Worm (Caenorhabditis elegans) whole organism, L1 larva: ENCODE results near the gene F44A2.3.

Experiments
- F16B12.6 ChIP-seq: fragments of 150-350 bp; optimal IDR thresholded peaks from 2 replicates; lab custom pipeline; 2014; ENCODE audit warnings: missing biosample characterization, missing genetic modification characterization
- Y116A8C.19 ChIP-seq: sonication (generic microtip); optimal IDR thresholded peaks from 2 replicates; lab custom pipeline; 2016; ENCODE audit warnings: missing compliant biosample characterization, missing genetic modification characterization, borderline replicate concordance
- aha-1 ChIP-seq: fragments of 150-350 bp; optimal IDR thresholded peaks from 2 replicates; lab custom pipeline; 2014; ENCODE audit warnings: missing biosample characterization, missing genetic modification characterization
- aly-2 ChIP-seq: fragments of 150-350 bp; optimal IDR thresholded peaks from 2 replicates; lab custom pipeline; 2014; ENCODE audit warnings: missing biosample characterization, missing genetic modification characterization
- blmp-1 ChIP-seq: fragments of 150-350 bp; optimal IDR thresholded peaks from 2 replicates; lab custom pipeline; 2014; ENCODE audit warnings: missing biosample characterization, missing genetic modification characterization
- ceh-63 ChIP-seq: fragments of 200-800 bp; sonication (Bioruptor generic); optimal IDR thresholded peaks from 2 replicates; lab custom pipeline; 2018; ENCODE audit warnings: mild to moderate bottlenecking, missing genetic modification characterization, missing compliant biosample characterization
- ceh-8 ChIP-seq: fragments of 200-800 bp; sonication (Bioruptor generic); optimal IDR thresholded peaks from 2 replicates; lab custom pipeline; 2018; ENCODE audit warnings: mild to moderate bottlenecking, missing genetic modification characterization, moderate library complexity, missing compliant biosample characterization
- dpl-1 ChIP-seq, 3 experiments: fragments of 150-350 bp in 2 of 3; sonication (generic microtip) in 1 of 3; optimal IDR thresholded peaks; 2 replicates each; lab custom pipeline; 2014 to 2017; ENCODE audit warnings: missing biosample characterization in 3 of 3, missing genetic modification characterization in 3 of 3, missing genetic modification reagents in 3 of 3
- dsc-1 ChIP-seq: sonication (generic microtip); optimal IDR thresholded peaks from 2 replicates; lab custom pipeline; 2016; ENCODE audit warnings: mild to moderate bottlenecking, missing genetic modification characterization, missing compliant biosample characterization
- efl-1 ChIP-seq, 4 experiments: fragments of 150-350 bp; optimal IDR thresholded peaks in 3 of 4; peaks in 1 of 4; 1 replicate in 1 of 4; 2 replicates in 3 of 4; lab custom pipeline; 2014; ENCODE audit warnings: missing biosample characterization in 2 of 4, missing genetic modification characterization in 2 of 4, missing genetic modification reagents in 2 of 4
- egl-27 ChIP-seq, 2 experiments: fragments of 150-350 bp in 1 of 2; sonication (generic microtip); optimal IDR thresholded peaks; 3 replicates each; lab custom pipeline; 2017 to 2018; ENCODE audit warnings: missing biosample characterization in 2 of 2, missing genetic modification characterization in 2 of 2, missing genetic modification reagents in 2 of 2
- elt-2 ChIP-seq: sonication (generic microtip); optimal IDR thresholded peaks from 2 replicates; lab custom pipeline; 2016; ENCODE audit warnings: missing genetic modification characterization, mild to moderate bottlenecking, inconsistent platforms, missing compliant biosample characterization, missing genetic modification reagents
- ets-5 ChIP-seq: fragments of 200-800 bp; sonication (Bioruptor generic); IDR thresholded peaks from 2 replicates; pipeline ENCODE4 v1.3.6; 2022; ENCODE audit warnings: missing genetic modification characterization, missing compliant biosample characterization
- fkh-8 ChIP-seq: sonication (generic microtip); optimal IDR thresholded peaks from 2 replicates; lab custom pipeline; 2016; ENCODE audit warnings: mild to moderate bottlenecking, missing genetic modification characterization, missing compliant biosample characterization
- fos-1 ChIP-seq: fragments of 150-350 bp; optimal IDR thresholded peaks from 2 replicates; lab custom pipeline; 2014; ENCODE audit warnings: missing biosample characterization, missing genetic modification characterization
- hlh-17 ChIP-seq: fragments of 200-800 bp; sonication (Bioruptor generic); optimal IDR thresholded peaks from 2 replicates; lab custom pipeline; 2018; ENCODE audit warnings: missing genetic modification characterization, mild to moderate bottlenecking, missing compliant biosample characterization, moderate library complexity, borderline replicate concordance
- hlh-4 ChIP-seq: sonication (generic microtip); optimal IDR thresholded peaks from 2 replicates; lab custom pipeline; 2016; ENCODE audit warnings: mild to moderate bottlenecking, missing genetic modification characterization, missing compliant biosample characterization
- isw-1 ChIP-seq: fragments of 200-800 bp; sonication (Bioruptor generic); IDR thresholded peaks from 2 replicates; pipeline ENCODE4 v1.3.6; 2022; ENCODE audit warnings: missing genetic modification characterization, missing compliant biosample characterization
- lin-13 ChIP-seq: fragments of 150-350 bp; optimal IDR thresholded peaks from 2 replicates; lab custom pipeline; 2014; ENCODE audit warnings: missing biosample characterization, missing genetic modification reagents, missing genetic modification characterization
- lin-14 ChIP-seq: fragments of 200-800 bp; sonication (Bioruptor generic); optimal IDR thresholded peaks from 2 replicates; lab custom pipeline; 2018; ENCODE audit warnings: mild to moderate bottlenecking, missing genetic modification characterization, moderate library complexity, missing compliant biosample characterization
- lin-35 ChIP-seq, 2 experiments: fragments of 150-350 bp; optimal IDR thresholded peaks; 2 replicates each; lab custom pipeline; 2014; ENCODE audit warnings: missing biosample characterization in 2 of 2, missing genetic modification characterization in 2 of 2, missing genetic modification reagents in 2 of 2
- lir-3 ChIP-seq: sonication (generic microtip); optimal IDR thresholded peaks from 2 replicates; lab custom pipeline; 2016; ENCODE audit warnings: mild to moderate bottlenecking, missing genetic modification characterization, moderate library complexity, missing compliant biosample characterization; ENCODE audit not compliant: poor library complexity
- mab-9 ChIP-seq: fragments of 200-800 bp; sonication (Bioruptor generic); IDR thresholded peaks from 2 replicates; pipeline ENCODE4 v1.3.6; 2022; ENCODE audit warnings: missing genetic modification reagents, missing genetic modification characterization, missing compliant biosample characterization
- nhr-12 ChIP-seq: sonication (generic microtip); optimal IDR thresholded peaks from 2 replicates; lab custom pipeline; 2017; ENCODE audit warnings: missing biosample characterization, missing genetic modification characterization
- nhr-19 ChIP-seq: fragments of 200-800 bp; sonication (Bioruptor generic); conservative IDR thresholded peaks from 2 replicates; pipeline ENCODE4 v1.3.6; 2022; ENCODE audit warnings: missing genetic modification characterization, missing compliant biosample characterization
- nhr-20 ChIP-seq: sonication (generic microtip); optimal IDR thresholded peaks from 2 replicates; lab custom pipeline; 2016; ENCODE audit warnings: mild to moderate bottlenecking, missing genetic modification characterization, missing compliant biosample characterization
- nhr-28 ChIP-seq: fragments of 150-350 bp; optimal IDR thresholded peaks from 2 replicates; lab custom pipeline; 2014; ENCODE audit warnings: missing biosample characterization, missing genetic modification characterization
- nhr-47 ChIP-seq: sonication (generic microtip); optimal IDR thresholded peaks from 2 replicates; lab custom pipeline; 2016; ENCODE audit warnings: mild to moderate bottlenecking, missing genetic modification characterization, moderate library complexity, missing compliant biosample characterization
- nhr-71 ChIP-seq: sonication (generic microtip); optimal IDR thresholded peaks from 2 replicates; lab custom pipeline; 2016; ENCODE audit warnings: mild to moderate bottlenecking, missing genetic modification characterization, moderate library complexity, missing compliant biosample characterization
- nhr-84 ChIP-seq: sonication (generic microtip); optimal IDR thresholded peaks from 2 replicates; lab custom pipeline; 2017; ENCODE audit warnings: missing biosample characterization, missing genetic modification characterization
- nhr-85 ChIP-seq: sonication (generic microtip); peaks from one replicate; lab custom pipeline; 2016; ENCODE audit warnings: missing genetic modification characterization, inconsistent platforms, missing compliant biosample characterization
- nhr-90 ChIP-seq: sonication (generic microtip); optimal IDR thresholded peaks from 2 replicates; lab custom pipeline; 2016; ENCODE audit warnings: mild to moderate bottlenecking, missing genetic modification characterization, missing compliant biosample characterization; ENCODE audit not compliant: poor library complexity
- pag-3 ChIP-seq: sonication (generic microtip); optimal IDR thresholded peaks from 2 replicates; lab custom pipeline; 2017; ENCODE audit warnings: missing genetic modification characterization, mild to moderate bottlenecking, missing compliant biosample characterization, antibody characterized with exemption, borderline replicate concordance; ENCODE audit not compliant: insufficient read depth
- pax-3 ChIP-seq: fragments of 200-800 bp; sonication (Bioruptor generic); optimal IDR thresholded peaks from 2 replicates; lab custom pipeline; 2018; ENCODE audit warnings: mild to moderate bottlenecking, missing genetic modification characterization, moderate library complexity, missing compliant biosample characterization
- sox-4 ChIP-seq: sonication (generic microtip); optimal IDR thresholded peaks from 2 replicates; lab custom pipeline; 2016; ENCODE audit warnings: missing genetic modification characterization, missing compliant biosample characterization
- sptf-1 ChIP-seq: fragments of 150-350 bp; optimal IDR thresholded peaks from 2 replicates; lab custom pipeline; 2014; ENCODE audit warnings: missing biosample characterization, missing genetic modification characterization
- swsn-7 ChIP-seq: sonication (generic microtip); optimal IDR thresholded peaks from 2 replicates; lab custom pipeline; 2016; ENCODE audit warnings: missing genetic modification characterization, missing compliant biosample characterization
- tbx-2 ChIP-seq: sonication (generic microtip); optimal IDR thresholded peaks from 2 replicates; lab custom pipeline; 2016; ENCODE audit warnings: missing genetic modification characterization, missing compliant biosample characterization
- unc-86 ChIP-seq: sonication (generic microtip); optimal IDR thresholded peaks from 2 replicates; lab custom pipeline; 2016; ENCODE audit warnings: missing genetic modification characterization, missing compliant biosample characterization
- vab-15 ChIP-seq: sonication (generic microtip); optimal IDR thresholded peaks from 2 replicates; lab custom pipeline; 2017; ENCODE audit warnings: missing genotype, mild to moderate bottlenecking, missing genetic modification characterization, missing compliant biosample characterization
- zag-1 ChIP-seq: fragments of 150-350 bp; optimal IDR thresholded peaks from 2 replicates; lab custom pipeline; 2014; ENCODE audit warnings: missing biosample characterization, missing genetic modification characterization
- ztf-11 ChIP-seq, 2 experiments: sonication (generic microtip); optimal IDR thresholded peaks; 2 replicates each; lab custom pipeline; 2016 to 2017; ENCODE audit warnings: missing genetic modification characterization in 2 of 2, missing biosample characterization in 1 of 2, missing compliant biosample characterization in 1 of 2

Gene F44A2.3

ce11 chrV:9305116-9305515 is at the start of gene F44A2.3:
Gene F44A2.3 (plus strand): TSS chrV:9305416.
- TF ChIP-seq blmp-1 (tag; lab: Kevin White, UChicago) (peak; percentile 26), pax-3 (no peak), efl-1 (optimal IDR thresholded peaks at IDR 0.05; lab: Kevin White, UChicago) (no peak), efl-1 (GFP tag; optimal IDR thresholded peaks at IDR 0.05 in 1 of 2; lab: Kevin White, UChicago) (peak in 1 of 2 experiments; percentile 29)

- TF ChIP-seq nhr-84 (tag; lab: Kevin White, UChicago) (no peak), nhr-20 (tag; lab: Kevin White, UChicago) (peak; percentile 36), elt-2 (tag; lab: Kevin White, UChicago) (peak; percentile 72), sox-4 (no peak), mab-9 (GFP tag; lab: Robert Waterston, UW) (no peak), fos-1 (no peak), nhr-12 (tag; lab: Kevin White, UChicago) (no peak), efl-1 (optimal IDR thresholded peaks at IDR 0.05; lab: Kevin White, UChicago) (no peak), efl-1 (GFP tag; optimal IDR thresholded peaks at IDR 0.05 in 1 of 2; lab: Kevin White, UChicago) (peak in 1 of 2 experiments; percentile 81), lin-14 (GFP tag; lab: Kevin White, UChicago) (peak; percentile 37), lin-35 (GFP tag; optimal IDR thresholded peaks at IDR 0.05; lab: Kevin White, UChicago) (peak in 1 of 2 experiments; percentile 16)
- TF ChIP-seq, all 84 proteins: peak for 5
Measured at ce11 chrV:9255480-9255879, 49.7 kb upstream of the F44A2.3 start.

ce11 chrV:9257467-9257866 is 47.7 kb upstream of the F44A2.3 start, which contains the start of gene F07C3.16:
Gene F07C3.16 (minus strand): TSS chrV:9257567.
- no peak for TF ChIP-seq nhr-90 (tag; lab: Kevin White, UChicago)
- TF ChIP-seq ceh-8 (GFP tag; lab: Kevin White, UChicago), result no peak
- no peak for TF ChIP-seq hlh-17
- no peak for TF ChIP-seq ztf-11 (tag; optimal IDR thresholded peaks at IDR 0.05; lab: Kevin White, UChicago)
- no peak for TF ChIP-seq nhr-85 (tag; lab: Kevin White, UChicago)
- no peak for TF ChIP-seq unc-86

ce11 chrV:9260411-9260810 is 44.8 kb upstream of the F44A2.3 start:
- TF ChIP-seq lir-3 (tag; lab: Kevin White, UChicago), result no peak
- peak; percentile 12 for TF ChIP-seq swsn-7 (tag; lab: Kevin White, UChicago)
- no peak for TF ChIP-seq vab-15
- TF ChIP-seq zag-1, result no peak
- no peak for TF ChIP-seq ceh-8 (GFP tag; lab: Kevin White, UChicago)
- TF ChIP-seq lin-35 (GFP tag; optimal IDR thresholded peaks at IDR 0.05; lab: Kevin White, UChicago), result no peak
- no peak for TF ChIP-seq unc-86
- peak; percentile 80 for TF ChIP-seq nhr-71 (tag; lab: Kevin White, UChicago)
- no peak for TF ChIP-seq nhr-28 (tag; lab: Kevin White, UChicago)
- TF ChIP-seq F16B12.6 (tag; lab: Kevin White, UChicago), result no peak
- TF ChIP-seq fkh-8 (tag; lab: Kevin White, UChicago), result peak; percentile 84
- no peak for TF ChIP-seq ceh-63 (GFP tag; lab: Kevin White, UChicago)
- TF ChIP-seq dpl-1 (GFP tag; optimal IDR thresholded peaks at IDR 0.05; lab: Kevin White, UChicago), result no peak
- TF ChIP-seq sptf-1 (tag; lab: Kevin White, UChicago), result no peak
- no peak for TF ChIP-seq tbx-2
- peak; percentile 73 for TF ChIP-seq dsc-1
- TF ChIP-seq Y116A8C.19 (tag; lab: Kevin White, UChicago), result no peak
- no peak for TF ChIP-seq nhr-19 (GFP tag; lab: Robert Waterston, UW)
- no peak for TF ChIP-seq blmp-1 (tag; lab: Kevin White, UChicago)
- TF ChIP-seq aha-1 (tag; lab: Kevin White, UChicago), result no peak
- peak; percentile 43 for TF ChIP-seq nhr-47
- no peak for TF ChIP-seq isw-1 (GFP tag; lab: Robert Waterston, UW)
- TF ChIP-seq egl-27 (tag; optimal IDR thresholded peaks at IDR 0.05; lab: Kevin White, UChicago), result no peak
- TF ChIP-seq ets-5, result no peak
- TF ChIP-seq pax-3, result peak; percentile 60
- TF ChIP-seq hlh-4 (tag; lab: Kevin White, UChicago), result peak; percentile 58
- TF ChIP-seq sox-4, result peak; percentile 68
- no peak for TF ChIP-seq elt-2 (tag; lab: Kevin White, UChicago)
- no peak for TF ChIP-seq lin-13
- no peak for TF ChIP-seq aly-2 (tag; lab: Kevin White, UChicago)
- no peak for TF ChIP-seq pag-3 (tag; lab: Kevin White, UChicago)
